Fruit fly (Drosophila melanogaster): ENCODE measurements around the gene CG8032.

Gene CG8032

DNA sequence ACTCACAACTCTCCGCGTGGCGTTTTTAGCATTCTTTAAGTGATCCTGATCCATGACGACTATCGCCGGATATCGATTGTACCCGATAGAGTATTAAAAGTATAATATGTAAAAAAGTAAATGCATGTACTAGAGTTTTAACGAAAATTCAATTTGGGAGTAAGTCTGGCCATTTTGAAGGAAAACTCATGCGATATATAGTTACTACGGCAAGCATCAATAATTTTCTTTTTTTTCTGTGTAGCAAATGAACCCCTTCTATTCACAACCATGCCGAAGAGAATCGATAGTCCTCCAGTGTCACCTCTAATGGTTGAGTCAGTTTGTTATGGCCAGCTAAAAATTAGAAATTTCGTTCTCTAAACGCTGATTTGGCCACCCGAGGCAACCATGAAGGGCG, 11.2 kb upstream of the CG8032 start, which contains the start of the genes Sys1 and Dhod (continued):
- TF ChIP-seq slbo (GFP tag; IDR thresholded peaks at IDR 0.05) = peak; percentile 90
- peak; percentile 47 for TF ChIP-seq CG10654 (GFP tag; optimal IDR thresholded peaks at IDR 0.05)
- no peak for TF ChIP-seq MTF-1 (GFP tag; optimal IDR thresholded peaks at IDR 0.05; ENCODE audit: borderline replicate concordance)
- peak; percentile 29 to 57 for TF ChIP-seq chif (GFP tag; optimal IDR thresholded peaks at IDR 0.05)
- no peak for TF ChIP-seq pita (GFP tag; optimal IDR thresholded peaks at IDR 0.05)
- peak; percentile 90 for TF ChIP-seq Sry-δ (GFP tag; optimal IDR thresholded peaks at IDR 0.05)
- TF ChIP-seq CG17912 (GFP tag; optimal IDR thresholded peaks at IDR 0.05) = no peak
- TF ChIP-seq Atf3 (GFP tag; optimal IDR thresholded peaks at IDR 0.05) = peak; percentile 60
- peak; percentile 60 for TF ChIP-seq CG18011 (GFP tag; optimal IDR thresholded peaks at IDR 0.05)
- no peak for TF ChIP-seq Nf-YB (GFP tag; optimal IDR thresholded peaks at IDR 0.05)
- TF ChIP-seq Trl (optimal IDR thresholded peaks at IDR 0.05) = no peak
- TF ChIP-seq Trl (GFP tag; optimal IDR thresholded peaks at IDR 0.05) = peak; percentile 70
- TF ChIP-seq CG31388 (GFP tag; optimal IDR thresholded peaks at IDR 0.05) = peak; percentile 4
- 0 out of 3 replicates have a peak, but pooled peaks have one; percentile 40 for TF ChIP-seq CG11093 (GFP tag; IDR thresholded peaks at IDR 0.05)
- peak; percentile 36 for TF ChIP-seq CG5245 (GFP tag; optimal IDR thresholded peaks at IDR 0.05)
- no peak for TF ChIP-seq Hr39 (optimal IDR thresholded peaks at IDR 0.05)
- peak; percentile 38; the same call in 1 of the 3 replicates for TF ChIP-seq Optix (GFP tag; IDR thresholded peaks at IDR 0.05)
- peak; percentile 60 for TF ChIP-seq CG17829 (tag; optimal IDR thresholded peaks at IDR 0.05)
- TF ChIP-seq CG17385 (GFP tag; optimal IDR thresholded peaks at IDR 0.05) = peak; percentile 28
- no peak for TF ChIP-seq BtbVII (GFP tag; optimal IDR thresholded peaks at IDR 0.05)
- no peak for TF ChIP-seq ac (GFP tag; optimal IDR thresholded peaks at IDR 0.05)
- peak; percentile 47 for TF ChIP-seq CG14667 (GFP tag; IDR thresholded peaks at IDR 0.05)
- TF ChIP-seq trem (tag; optimal IDR thresholded peaks at IDR 0.05) = peak; percentile 77
- peak; percentile 85; the same call in 2 of the 3 replicates for TF ChIP-seq CG34422 (GFP tag; IDR thresholded peaks at IDR 0.05)
- peak; percentile 40 for TF ChIP-seq unpg (GFP tag; optimal IDR thresholded peaks at IDR 0.05)
- TF ChIP-seq CG12769 (tag; optimal IDR thresholded peaks at IDR 0.05) = peak; percentile 64
- peak; percentile 4 for TF ChIP-seq Sox100B (GFP tag; optimal IDR thresholded peaks at IDR 0.05)
- no peak for TF ChIP-seq CG6854 (GFP tag; optimal IDR thresholded peaks at IDR 0.05)
- TF ChIP-seq CG18619 (GFP tag; optimal IDR thresholded peaks at IDR 0.05) = peak; percentile 36
- TF ChIP-seq CG6175 (GFP tag; IDR thresholded peaks at IDR 0.05) = no peak
- TF ChIP-seq wek (GFP tag; optimal IDR thresholded peaks at IDR 0.05) = no peak
- peak; percentile 41 for TF ChIP-seq zen (tag; optimal IDR thresholded peaks at IDR 0.05)
- peak; percentile 36 for TF ChIP-seq CG7271 (tag; optimal IDR thresholded peaks at IDR 0.05)
- peak; percentile 72 for TF ChIP-seq sd (tag; optimal IDR thresholded peaks at IDR 0.05)
- peak; percentile 40; the same call in 1 of the 2 replicates for TF ChIP-seq klu (GFP tag; IDR thresholded peaks at IDR 0.05)
- peak; percentile 62 for TF ChIP-seq CG12155 (GFP tag; optimal IDR thresholded peaks at IDR 0.05)
- TF ChIP-seq Antp (GFP tag; optimal IDR thresholded peaks at IDR 0.05) = peak; percentile 75
- TF ChIP-seq Neu2 (GFP tag; optimal IDR thresholded peaks at IDR 0.05; ENCODE audit: borderline replicate concordance) = no peak
- TF ChIP-seq CG4730 (GFP tag; IDR thresholded peaks at IDR 0.05) = peak; percentile 53
- TF ChIP-seq Mad (GFP tag; optimal IDR thresholded peaks at IDR 0.05) = peak; percentile 48
- peak; percentile 45 for TF ChIP-seq D19A (tag; optimal IDR thresholded peaks at IDR 0.05)
- TF ChIP-seq nerfin-2 (GFP tag; IDR thresholded peaks at IDR 0.05; ENCODE audit: partially characterized antibody) = peak; percentile 64; the same call in 1 of the 2 replicates
- TF ChIP-seq CG15011 (GFP tag; optimal IDR thresholded peaks at IDR 0.05) = no peak
- TF ChIP-seq phol (tag; optimal IDR thresholded peaks at IDR 0.05) = peak; percentile 74
- TF ChIP-seq kay (GFP tag; optimal IDR thresholded peaks at IDR 0.05) = peak; percentile 73
- TF ChIP-seq CG8281 (tag; optimal IDR thresholded peaks at IDR 0.05) = no peak
- TF ChIP-seq Myb (GFP tag; optimal IDR thresholded peaks at IDR 0.05) = peak; percentile 19
- no peak for TF ChIP-seq CG10565 (GFP tag; optimal IDR thresholded peaks at IDR 0.05)
- peak; percentile 71 for TF ChIP-seq CG2678 (tag; optimal IDR thresholded peaks at IDR 0.05)
- peak; percentile 85 for TF ChIP-seq zfh2 (GFP tag; optimal IDR thresholded peaks at IDR 0.05)
- peak; percentile 70 for TF ChIP-seq lab (GFP tag; optimal IDR thresholded peaks at IDR 0.05)
